Fruit fly (Drosophila melanogaster) whole organism, embryonic: Measurements from ENCODE around the gene MESR3.
A peak's percentile ranks its signal among the peaks of the same experiment; 100 is the strongest.

Experiments
- Ada2b ChIP-seq: fragments of 200-800 bp; sonication (Bioruptor generic); IDR thresholded peaks from 2 replicates; pipeline ENCODE4 v1.3.6; 2022; ENCODE audit warnings: missing biosample characterization, missing genetic modification characterization
- Antp ChIP-seq: fragments of 200-800 bp; sonication (Bioruptor generic); optimal IDR thresholded peaks from 3 replicates; lab custom pipeline; 2016; ENCODE audit warnings: missing biosample characterization, missing genetic modification characterization
- CG10209 ChIP-seq: fragments of 200-800 bp; sonication (Bioruptor generic); optimal IDR thresholded peaks from 3 replicates; lab custom pipeline; 2017; ENCODE audit warnings: missing biosample characterization, mild to moderate bottlenecking, missing genetic modification characterization, missing genetic modification reagents
- CG1024 ChIP-seq: fragments of 200-800 bp; sonication (Bioruptor generic); IDR thresholded peaks from 2 replicates; pipeline ENCODE4 v1.3.6; 2022; ENCODE audit warnings: missing biosample characterization, missing genetic modification characterization
- CG10267 ChIP-seq: fragments of 200-800 bp; sonication (Bioruptor generic); optimal IDR thresholded peaks from 2 replicates; lab custom pipeline; 2018; ENCODE audit warnings: missing biosample characterization, mild to moderate bottlenecking, missing genetic modification characterization, moderate library complexity
- CG10979 ChIP-seq: fragments of 200-800 bp; sonication (Bioruptor generic); optimal IDR thresholded peaks from 2 replicates; lab custom pipeline; 2018; ENCODE audit warnings: missing biosample characterization, mild to moderate bottlenecking, missing genetic modification characterization, moderate library complexity
- CG11093 ChIP-seq: fragments of 200-800 bp; sonication (Bioruptor generic); IDR thresholded peaks from 3 replicates; pipeline ENCODE4 v1.3.6; 2022; ENCODE audit warnings: missing biosample characterization, missing genetic modification characterization
- CG11247 ChIP-seq: fragments of 200-800 bp; sonication (Bioruptor generic); IDR thresholded peaks from 2 replicates; pipeline ENCODE4 v1.3.6; 2022; ENCODE audit warnings: missing biosample characterization, missing genetic modification characterization
- CG12155 ChIP-seq: fragments of 200-800 bp; sonication (Bioruptor generic); optimal IDR thresholded peaks from 3 replicates; lab custom pipeline; 2016; ENCODE audit warnings: missing biosample characterization, missing genetic modification characterization
- CG12391 ChIP-seq: fragments of 200-800 bp; sonication (Bioruptor generic); optimal IDR thresholded peaks from 3 replicates; lab custom pipeline; 2018; ENCODE audit warnings: missing biosample characterization, mild to moderate bottlenecking, missing genetic modification characterization, moderate library complexity
- CG14710 ChIP-seq: fragments of 200-800 bp; sonication (Bioruptor generic); optimal IDR thresholded peaks from 3 replicates; lab custom pipeline; 2019; ENCODE audit warnings: missing biosample characterization, mild to moderate bottlenecking, missing genetic modification characterization, moderate library complexity
- CG14965 ChIP-seq: fragments of 200-800 bp; sonication (Bioruptor generic); optimal IDR thresholded peaks from 2 replicates; lab custom pipeline; 2016; ENCODE audit warnings: missing biosample characterization, missing genetic modification characterization, borderline replicate concordance
- CG1603 ChIP-seq: fragments of 200-800 bp; sonication (Bioruptor generic); optimal IDR thresholded peaks from 2 replicates; lab custom pipeline; 2019; ENCODE audit warnings: missing biosample characterization, mild to moderate bottlenecking, missing genetic modification characterization, moderate library complexity
- CG2712 ChIP-seq: fragments of 200-800 bp; optimal IDR thresholded peaks from 3 replicates; lab custom pipeline; 2019; ENCODE audit warnings: missing biosample characterization, mild to moderate bottlenecking, missing genetic modification characterization, moderate library complexity
- CG31441 ChIP-seq: fragments of 200-800 bp; sonication (Bioruptor generic); IDR thresholded peaks from 2 replicates; pipeline ENCODE4 v1.3.6; 2022; ENCODE audit warnings: missing biosample characterization, missing genetic modification characterization
- CG4404 ChIP-seq: fragments of 200-800 bp; sonication (Bioruptor generic); IDR thresholded peaks from 2 replicates; pipeline ENCODE4 v1.3.6; 2022; ENCODE audit warnings: missing biosample characterization, missing genetic modification characterization
- CG6689 ChIP-seq: fragments of 200-800 bp; sonication (Bioruptor generic); IDR thresholded peaks from 2 replicates; pipeline ENCODE4 v1.3.6; 2022; ENCODE audit warnings: missing biosample characterization, missing genetic modification characterization
- CG7271 ChIP-seq: fragments of 200-800 bp; sonication (Bioruptor generic); optimal IDR thresholded peaks from 2 replicates; lab custom pipeline; 2018; ENCODE audit warnings: missing biosample characterization, mild to moderate bottlenecking, missing genetic modification characterization, moderate library complexity
- CG8765 ChIP-seq: fragments of 200-800 bp; sonication (Bioruptor generic); IDR thresholded peaks from 2 replicates; pipeline ENCODE4 v1.3.6; 2022; ENCODE audit warnings: missing biosample characterization, missing genetic modification characterization
- CG9727 ChIP-seq: fragments of 200-800 bp; sonication (Bioruptor generic); optimal IDR thresholded peaks from 3 replicates; lab custom pipeline; 2017; ENCODE audit warnings: missing biosample characterization, mild to moderate bottlenecking, missing genetic modification characterization
- Dbx ChIP-seq: fragments of 200-800 bp; sonication (Bioruptor generic); IDR thresholded peaks from 3 replicates; pipeline ENCODE4 v1.3.6; 2022; ENCODE audit warnings: missing biosample characterization, missing genetic modification characterization
- Elba2 ChIP-seq: fragments of 200-800 bp; sonication (Bioruptor generic); optimal IDR thresholded peaks from 3 replicates; lab custom pipeline; 2016; ENCODE audit warnings: missing biosample characterization, missing genetic modification characterization
- Ets65A ChIP-seq: fragments of 200-800 bp; sonication (Bioruptor generic); peaks from one replicate; lab custom pipeline; 2016; ENCODE audit warnings: missing biosample characterization, missing genetic modification characterization
- Lpt ChIP-seq: fragments of >200 bp; optimal IDR thresholded peaks from 2 replicates; lab custom pipeline; 2018; ENCODE audit warnings: missing biosample characterization, missing genetic modification characterization
- MTF-1 ChIP-seq: fragments of 200-800 bp; sonication (Bioruptor generic); optimal IDR thresholded peaks from 2 replicates; lab custom pipeline; 2018; ENCODE audit warnings: missing biosample characterization, mild to moderate bottlenecking, missing genetic modification characterization, borderline replicate concordance
- NK7.1 ChIP-seq: fragments of 200-800 bp; sonication (Bioruptor generic); optimal IDR thresholded peaks from 3 replicates; lab custom pipeline; 2016; ENCODE audit warnings: missing biosample characterization, missing genetic modification characterization
- PHDP ChIP-seq: fragments of 200-800 bp; sonication (Bioruptor generic); optimal IDR thresholded peaks from 3 replicates; lab custom pipeline; 2018; ENCODE audit warnings: missing biosample characterization, mild to moderate bottlenecking, missing genetic modification characterization, moderate library complexity
- Rfx ChIP-seq: fragments of 200-800 bp; sonication (Bioruptor generic); IDR thresholded peaks from 2 replicates; pipeline ENCODE4 v1.3.6; 2022; ENCODE audit warnings: missing biosample characterization, missing genetic modification characterization
- ato ChIP-seq: fragments of 200-800 bp; sonication (Bioruptor generic); IDR thresholded peaks from 2 replicates; pipeline ENCODE4 v1.3.6; 2022; ENCODE audit warnings: missing biosample characterization, missing genetic modification characterization; ENCODE audit not compliant: partially characterized antibody
- bab2 ChIP-seq: fragments of 200-800 bp; sonication (Bioruptor generic); optimal IDR thresholded peaks from 2 replicates; lab custom pipeline; 2016; ENCODE audit warnings: missing biosample characterization, missing genetic modification characterization
- chif ChIP-seq, 2 experiments: fragments of 200-800 bp; sonication (Bioruptor generic); optimal IDR thresholded peaks; 3 replicates each; lab custom pipeline; 2016; ENCODE audit warnings: missing biosample characterization in 2 of 2, missing genetic modification characterization in 2 of 2
- da ChIP-seq: fragments of 200-800 bp; sonication (Bioruptor generic); optimal IDR thresholded peaks from 2 replicates; lab custom pipeline; 2016; ENCODE audit warnings: missing biosample characterization, missing genetic modification characterization
- disco-r ChIP-seq: fragments of 200-800 bp; sonication (Bioruptor generic); optimal IDR thresholded peaks from 2 replicates; lab custom pipeline; 2016; ENCODE audit warnings: missing biosample characterization, missing genetic modification characterization
- dmrt11E ChIP-seq: fragments of 200-800 bp; sonication (Bioruptor generic); optimal IDR thresholded peaks from 3 replicates; lab custom pipeline; 2018; ENCODE audit warnings: missing biosample characterization, mild to moderate bottlenecking, missing genetic modification characterization, moderate library complexity
- esg ChIP-seq: fragments of 200-800 bp; sonication (Bioruptor generic); conservative IDR thresholded peaks from 2 replicates; pipeline ENCODE4 v1.3.6; 2022; ENCODE audit warnings: missing biosample characterization, missing genetic modification characterization
- fd102C ChIP-seq: fragments of 200-800 bp; sonication (Bioruptor generic); optimal IDR thresholded peaks from 2 replicates; lab custom pipeline; 2018; ENCODE audit warnings: missing biosample characterization, mild to moderate bottlenecking, missing genetic modification characterization, moderate library complexity
- fd96Cb ChIP-seq: fragments of 200-800 bp; sonication (Bioruptor generic); optimal IDR thresholded peaks from 2 replicates; lab custom pipeline; 2018; ENCODE audit warnings: missing biosample characterization, mild to moderate bottlenecking, missing genetic modification characterization, moderate library complexity
- ind ChIP-seq: fragments of 200-800 bp; sonication (Bioruptor generic); optimal IDR thresholded peaks from 3 replicates; lab custom pipeline; 2016; ENCODE audit warnings: missing biosample characterization, missing genetic modification characterization
- kni ChIP-seq: fragments of 200-800 bp; sonication (Bioruptor generic); optimal IDR thresholded peaks from 3 replicates; lab custom pipeline; 2017; ENCODE audit warnings: mild to moderate bottlenecking, missing biosample characterization, missing genetic modification reagents, missing genetic modification characterization
- lola ChIP-seq, 3 experiments: fragments of >200 bp in 2 of 3; fragments of 200-800 bp in 1 of 3; sonication (Bioruptor generic) in 1 of 3; optimal IDR thresholded peaks; 2 replicates each; lab custom pipeline; 2017 to 2019; ENCODE audit warnings: missing biosample characterization in 3 of 3, missing genetic modification characterization in 3 of 3, mild to moderate bottlenecking in 1 of 3, moderate library complexity in 1 of 3
- mam ChIP-seq: fragments of 200-800 bp; sonication (Bioruptor generic); optimal IDR thresholded peaks from 3 replicates; lab custom pipeline; 2016; ENCODE audit warnings: missing biosample characterization, missing genetic modification characterization
- phol ChIP-seq: fragments of 200-800 bp; sonication (Bioruptor generic); optimal IDR thresholded peaks from 3 replicates; lab custom pipeline; 2018; ENCODE audit warnings: missing biosample characterization, mild to moderate bottlenecking, missing genetic modification characterization, moderate library complexity
- prd ChIP-seq, 3 experiments: fragments of >200 bp in 2 of 3; fragments of 200-800 bp in 1 of 3; sonication (Bioruptor generic) in 1 of 3; optimal IDR thresholded peaks in 2 of 3; IDR thresholded peaks in 1 of 3; 2 replicates in 2 of 3; 3 replicates in 1 of 3; pipeline versions ENCODE4 v1.3.6 to Lab custom; 2017 to 2022; ENCODE audit warnings: missing biosample characterization in 1 of 3, missing genetic modification characterization in 1 of 3
- row ChIP-seq: fragments of 200-800 bp; sonication (Bioruptor generic); IDR thresholded peaks from 3 replicates; pipeline ENCODE4 v1.3.6; 2022; ENCODE audit warnings: missing biosample characterization, missing genetic modification characterization
- seq ChIP-seq: fragments of 200-800 bp; sonication (Bioruptor generic); IDR thresholded peaks from 2 replicates; pipeline ENCODE4 v1.3.6; 2022; ENCODE audit warnings: missing biosample characterization, missing genetic modification characterization
- tgo ChIP-seq: fragments of 200-800 bp; sonication (Bioruptor generic); IDR thresholded peaks from 3 replicates; pipeline ENCODE4 v1.3.6; 2022; ENCODE audit warnings: missing biosample characterization, missing genetic modification characterization
- tin ChIP-seq: fragments of 200-800 bp; sonication (Bioruptor generic); optimal IDR thresholded peaks from 3 replicates; lab custom pipeline; 2016; ENCODE audit warnings: missing biosample characterization, missing genetic modification characterization
- zf30C ChIP-seq: fragments of 200-800 bp; sonication (Bioruptor generic); optimal IDR thresholded peaks from 3 replicates; lab custom pipeline; 2018; ENCODE audit warnings: missing biosample characterization, mild to moderate bottlenecking, missing genetic modification characterization
- zfh1 ChIP-seq: fragments of 200-800 bp; sonication (Bioruptor generic); IDR thresholded peaks from 3 replicates; pipeline ENCODE4 v1.3.6; 2022; ENCODE audit warnings: missing biosample characterization, missing genetic modification characterization

Gene MESR3

DNA sequence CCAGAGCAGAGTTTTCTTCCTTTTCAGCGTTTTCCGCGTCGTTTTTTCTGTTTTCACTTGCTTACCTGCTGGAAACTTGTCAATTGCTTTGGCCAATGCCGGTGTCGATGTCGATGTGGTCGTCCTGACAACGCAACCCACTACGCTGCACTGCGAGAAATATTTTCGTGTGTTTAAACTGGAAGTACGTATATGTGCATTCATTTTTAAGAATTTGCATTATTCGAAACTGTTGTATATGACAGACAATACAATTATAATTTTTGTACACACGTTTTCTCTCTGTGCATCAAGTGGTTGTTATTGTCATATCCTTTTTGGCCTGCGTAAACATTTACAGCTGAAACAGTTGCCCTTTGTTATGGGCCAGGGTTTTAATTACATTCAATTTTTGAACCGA, 1.0 kb upstream of the MESR3 start, which contains the start of gene IFT46:
IFT46 (minus strand) TSS at position 88 of the 400 bp plus-strand sequence.
- TF ChIP-seq CG31441 (GFP tag; lab: Robert Waterston, UW), result no peak
- no peak for TF ChIP-seq kni
- no peak for TF ChIP-seq CG11093 (GFP tag; lab: Robert Waterston, UW)
- no peak for TF ChIP-seq da (GFP tag; lab: Kevin White, UChicago)
- TF ChIP-seq zf30C (GFP tag; lab: Kevin White, UChicago), result peak; percentile 86
- TF ChIP-seq CG12391 (tag; lab: Kevin White, UChicago), result peak; percentile 3
- peak; percentile 88 for TF ChIP-seq Ets65A (GFP tag; lab: Kevin White, UChicago)
- TF ChIP-seq seq, result 0 out of 2 replicates have a peak, but pooled peaks have one; percentile 25
- TF ChIP-seq fd96Cb (tag; lab: Kevin White, UChicago), result no peak
- TF ChIP-seq Elba2, result peak; percentile 44
- TF ChIP-seq prd (optimal IDR thresholded peaks at IDR 0.05; lab: Kevin White, UChicago), result no peak
- TF ChIP-seq prd (GFP tag; IDR thresholded peaks at IDR 0.05; lab: Robert Waterston, UW), result peak; percentile 87
- peak; percentile 35 for TF ChIP-seq CG2712
- peak; percentile 56; the same call in 1 of the 3 replicates for TF ChIP-seq row
- no peak for TF ChIP-seq CG14965
- peak; percentile 30 for TF ChIP-seq CG7271 (tag; lab: Kevin White, UChicago)
- TF ChIP-seq disco-r, result no peak
- no peak for TF ChIP-seq CG12155 (GFP tag; lab: Kevin White, UChicago)
- TF ChIP-seq CG10267 (tag; lab: Kevin White, UChicago), result peak; percentile 3
- TF ChIP-seq ind, result peak; percentile 11
- no peak for TF ChIP-seq MTF-1
- TF ChIP-seq CG10209 (GFP tag; lab: Kevin White, UChicago), result peak; percentile 4
- peak; percentile 39; the same call in 1 of the 3 replicates for TF ChIP-seq Dbx
- peak; percentile 61 for TF ChIP-seq Rfx (GFP tag; lab: Robert Waterston, UW)
- TF ChIP-seq CG9727 (GFP tag; lab: Kevin White, UChicago), result peak; percentile 37
- TF ChIP-seq esg (GFP tag; lab: Robert Waterston, UW), result peak; percentile 34; the same call in 1 of the 2 replicates
- TF ChIP-seq NK7.1, result no peak
- TF ChIP-seq Ada2b (GFP tag; lab: Robert Waterston, UW), result 0 out of 2 replicates have a peak, but pooled peaks have one; percentile 23
- TF ChIP-seq tgo, result 0 out of 3 replicates have a peak, but pooled peaks have one; percentile 14
- TF ChIP-seq phol, result peak; percentile 14
- TF ChIP-seq CG10979 (tag; lab: Kevin White, UChicago), result peak; percentile 14
- TF ChIP-seq CG1024 (GFP tag; lab: Robert Waterston, UW), result 0 out of 2 replicates have a peak, but pooled peaks have one; percentile 13
- TF ChIP-seq bab2 (GFP tag; lab: Kevin White, UChicago), result peak; percentile 25
- peak; percentile 55 for TF ChIP-seq CG4404 (GFP tag; lab: Robert Waterston, UW)
- TF ChIP-seq CG11247 (GFP tag; lab: Robert Waterston, UW), result peak; percentile 30; the same call in 1 of the 2 replicates
- TF ChIP-seq PHDP (tag; lab: Kevin White, UChicago), result no peak
- TF ChIP-seq ato (GFP tag; lab: Robert Waterston, UW), result no peak
- peak; percentile 55 for TF ChIP-seq fd102C (GFP tag; lab: Kevin White, UChicago)
- 0 out of 2 replicates have a peak, but pooled peaks have one; percentile 12 for TF ChIP-seq CG6689
- TF ChIP-seq lola (GFP tag; optimal IDR thresholded peaks at IDR 0.05; lab: Kevin White, UChicago), result peak in 1 of 3 experiments; percentile 10
- TF ChIP-seq CG1603, result peak; percentile 13
- TF ChIP-seq tin, result peak; percentile 8
- peak; percentile 1 for TF ChIP-seq CG14710 (tag; lab: Kevin White, UChicago)
- peak; percentile 71 for TF ChIP-seq zfh1 (GFP tag; lab: Robert Waterston, UW)
- TF ChIP-seq CG8765 (GFP tag; lab: Robert Waterston, UW), result peak; percentile 36; the same call in 1 of the 2 replicates
- no peak for TF ChIP-seq Lpt
- peak; percentile 32 for TF ChIP-seq dmrt11E
- peak; percentile 17 for TF ChIP-seq Antp
- TF ChIP-seq mam (GFP tag; lab: Kevin White, UChicago), result peak; percentile 33
- peak in 1 of 2 experiments; percentile 43 for TF ChIP-seq chif (GFP tag; optimal IDR thresholded peaks at IDR 0.05; lab: Kevin White, UChicago)
